Worm (Caenorhabditis elegans) whole organism, early embryonic: ENCODE measurements around the gene T04F8.8.

Source experiments
- B0310.2 ChIP-seq: sonication (generic microtip); optimal IDR thresholded peaks from 2 replicates; lab custom pipeline; 2016; ENCODE audit warnings: mild to moderate bottlenecking, missing genetic modification characterization, missing compliant biosample characterization
- F13C5.2 ChIP-seq: sonication (generic microtip); optimal IDR thresholded peaks from 2 replicates; lab custom pipeline; 2017; ENCODE audit warnings: mild to moderate bottlenecking, missing genetic modification characterization, inconsistent platforms, missing compliant biosample characterization
- ama-1 ChIP-seq: fragments of 150-350 bp; optimal IDR thresholded peaks from 2 replicates; lab custom pipeline; 2014
- ceh-13 ChIP-seq: fragments of 200-800 bp; sonication (Bioruptor generic); optimal IDR thresholded peaks from 2 replicates; lab custom pipeline; 2018; ENCODE audit warnings: mild to moderate bottlenecking, missing genetic modification characterization, missing compliant biosample characterization
- ceh-36 ChIP-seq: sonication (generic microtip); optimal IDR thresholded peaks from 2 replicates; lab custom pipeline; 2016; ENCODE audit warnings: missing genetic modification characterization, inconsistent platforms, missing compliant biosample characterization
- ets-7 ChIP-seq: sonication (generic microtip); optimal IDR thresholded peaks from 2 replicates; lab custom pipeline; 2016; ENCODE audit warnings: missing genotype, missing genetic modification characterization, missing compliant biosample characterization
- flt-1 ChIP-seq: fragments of 200-800 bp; sonication (Bioruptor generic); IDR thresholded peaks from 2 replicates; pipeline ENCODE4 v1.3.6; 2022; ENCODE audit warnings: missing genetic modification characterization, missing compliant biosample characterization
- hmbx-1 ChIP-seq: sonication (generic microtip); optimal IDR thresholded peaks from 2 replicates; lab custom pipeline; 2016; ENCODE audit warnings: mild to moderate bottlenecking, missing genetic modification characterization, missing compliant biosample characterization
- hmg-4 ChIP-seq: fragments of 200-800 bp; sonication (Bioruptor generic); optimal IDR thresholded peaks from 2 replicates; lab custom pipeline; 2018; ENCODE audit warnings: mild to moderate bottlenecking, missing genetic modification characterization, missing compliant biosample characterization
- scrt-1 ChIP-seq: fragments of 200-800 bp; sonication (Bioruptor generic); IDR thresholded peaks from 2 replicates; pipeline ENCODE4 v1.3.6; 2022; ENCODE audit warnings: missing genetic modification characterization, missing compliant biosample characterization
- tbx-11 ChIP-seq: fragments of 200-800 bp; sonication (Bioruptor generic); IDR thresholded peaks from 2 replicates; pipeline ENCODE4 v1.3.6; 2022; ENCODE audit warnings: missing genetic modification characterization, missing compliant biosample characterization
- tbx-37 ChIP-seq: fragments of 200-800 bp; sonication (Bioruptor generic); conservative IDR thresholded peaks from 2 replicates; pipeline ENCODE4 v1.3.6; 2022; ENCODE audit warnings: missing genetic modification reagents, missing genetic modification characterization, missing compliant biosample characterization
- tra-4 ChIP-seq: sonication (generic microtip); optimal IDR thresholded peaks from 2 replicates; lab custom pipeline; 2017; ENCODE audit warnings: missing genetic modification characterization, missing compliant biosample characterization

ce11 chrX:11637721-11638120 lies 9.5 kb upstream of the T04F8.8 start:
- no peak for TF ChIP-seq B0310.2
- TF ChIP-seq tra-4 (tag; lab: Kevin White, UChicago), result no peak
- TF ChIP-seq hmbx-1 (tag; lab: Kevin White, UChicago), result no peak
- no peak for TF ChIP-seq ama-1 (lab: Kevin White, UChicago)
- TF ChIP-seq flt-1 (GFP tag; lab: Robert Waterston, UW), result no peak
- no peak for TF ChIP-seq tbx-11 (GFP tag; lab: Robert Waterston, UW)
- TF ChIP-seq F13C5.2, result no peak
- no peak for TF ChIP-seq hmg-4 (GFP tag; lab: Kevin White, UChicago)
- no peak for TF ChIP-seq ceh-36 (tag; lab: Kevin White, UChicago)
- no peak for TF ChIP-seq ceh-13 (GFP tag; lab: Kevin White, UChicago)
- no peak for TF ChIP-seq scrt-1 (GFP tag; lab: Robert Waterston, UW)
- TF ChIP-seq ets-7 (tag; lab: Kevin White, UChicago), result no peak
- TF ChIP-seq tbx-37, result no peak
